Worm (Caenorhabditis elegans): ENCODE results near the gene dhhc-6.

Gene dhhc-6

ce11 chrIV:12080807-12081206, 43.9 kb upstream of the dhhc-6 start:
- TF ChIP-seq nhr-76 (tag; optimal IDR thresholded peaks at IDR 0.05) (no peak), aly-2 (tag; optimal IDR thresholded peaks at IDR 0.05) (no peak), jun-1 (tag; optimal IDR thresholded peaks at IDR 0.05) (no peak), unc-62 (GFP tag; optimal IDR thresholded peaks at IDR 0.05) (no peak), ztf-4 (tag; optimal IDR thresholded peaks at IDR 0.05) (no peak), mml-1 (tag; optimal IDR thresholded peaks at IDR 0.05) (no peak), fkh-2 (tag; optimal IDR thresholded peaks at IDR 0.05) (no peak), lin-39 (tag; optimal IDR thresholded peaks at IDR 0.05) (no peak), nhr-25 (tag; optimal IDR thresholded peaks at IDR 0.05) (no peak), ceh-28 (tag; optimal IDR thresholded peaks at IDR 0.05) (no peak)

- TF ChIP-seq ceh-82 (tag; optimal IDR thresholded peaks at IDR 0.05) (no peak), daf-12 (tag; optimal IDR thresholded peaks at IDR 0.05) (no peak), pqm-1 (tag; optimal IDR thresholded peaks at IDR 0.05) (no peak), ceh-16 (tag; optimal IDR thresholded peaks at IDR 0.05) (no peak), mml-1 (tag; optimal IDR thresholded peaks at IDR 0.05) (no peak), skn-1 (tag; optimal IDR thresholded peaks at IDR 0.05) (no peak), unc-39 (tag; optimal IDR thresholded peaks at IDR 0.05) (no peak), zag-1 (tag; optimal IDR thresholded peaks at IDR 0.05) (no peak), elt-1 (tag; optimal IDR thresholded peaks at IDR 0.05) (no peak), ZK546.5 (tag; optimal IDR thresholded peaks at IDR 0.05) (no peak), elt-3 (tag; optimal IDR thresholded peaks at IDR 0.05) (no peak), egl-27 (tag; optimal IDR thresholded peaks at IDR 0.05) (no peak)
These were observed 40.6 kb upstream of the dhhc-6 start, which contains the start of gene repo-1 for ce11 chrIV:12084178-12084577. TSS of gene repo-1 (plus strand) at chrIV:12084478.

- TF ChIP-seq fkh-10 (GFP tag; optimal IDR thresholded peaks at IDR 0.05) (no peak), ama-1 (optimal IDR thresholded peaks at IDR 0.05) (peak; percentile 25), unc-62 (GFP tag; optimal IDR thresholded peaks at IDR 0.05) (no peak), elt-1 (tag; optimal IDR thresholded peaks at IDR 0.05) (no peak), aly-2 (tag; optimal IDR thresholded peaks at IDR 0.05) (no peak)
These were observed 40.2 kb upstream of the dhhc-6 start for ce11 chrIV:12084587-12084986.

DNA sequence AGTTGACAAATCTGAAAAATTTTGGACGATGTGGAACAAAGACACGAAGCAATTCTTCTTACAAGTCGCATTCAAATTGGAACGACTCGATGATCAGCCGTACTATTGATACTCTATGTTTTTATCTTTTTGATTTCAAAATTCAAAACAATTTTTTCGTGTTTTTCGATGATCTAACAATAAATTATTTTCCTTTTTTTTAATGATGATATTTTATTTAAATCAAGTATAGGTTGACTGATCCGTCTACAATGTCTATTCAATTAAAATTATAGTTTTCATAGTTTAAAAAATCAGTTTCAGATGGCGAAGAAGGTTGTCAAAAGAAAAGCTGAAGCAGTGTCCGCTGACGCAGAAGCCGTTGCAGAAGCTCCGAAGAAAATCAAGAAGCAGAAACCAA, 39.6 kb upstream of the dhhc-6 start, which contains the start of gene rbm-34:
Gene rbm-34, plus strand, starts transcription at position 301 of the 400 bp plus-strand sequence.
- TF ChIP-seq elt-1 (tag; optimal IDR thresholded peaks at IDR 0.05) (no peak), lsy-12 (tag; optimal IDR thresholded peaks at IDR 0.05) (no peak), nhr-77 (tag; optimal IDR thresholded peaks at IDR 0.05) (no peak), jun-1 (tag; optimal IDR thresholded peaks at IDR 0.05) (no peak), fkh-2 (tag; optimal IDR thresholded peaks at IDR 0.05) (no peak), ztf-11 (tag; optimal IDR thresholded peaks at IDR 0.05) (no peak), nhr-25 (tag; optimal IDR thresholded peaks at IDR 0.05) (no peak), lin-15B (tag; optimal IDR thresholded peaks at IDR 0.05) (no peak), ama-1 (optimal IDR thresholded peaks at IDR 0.05) (no peak), nhr-28 (tag; optimal IDR thresholded peaks at IDR 0.05) (no peak), fkh-10 (GFP tag; optimal IDR thresholded peaks at IDR 0.05) (no peak), elt-2 (tag; optimal IDR thresholded peaks at IDR 0.05) (no peak), nhr-11 (tag; optimal IDR thresholded peaks at IDR 0.05) (no peak), nfya-1 (tag; optimal IDR thresholded peaks at IDR 0.05; ENCODE audit: insufficient read depth) (no peak), aly-2 (tag; optimal IDR thresholded peaks at IDR 0.05) (no peak), zag-1 (tag; optimal IDR thresholded peaks at IDR 0.05) (no peak)

DNA sequence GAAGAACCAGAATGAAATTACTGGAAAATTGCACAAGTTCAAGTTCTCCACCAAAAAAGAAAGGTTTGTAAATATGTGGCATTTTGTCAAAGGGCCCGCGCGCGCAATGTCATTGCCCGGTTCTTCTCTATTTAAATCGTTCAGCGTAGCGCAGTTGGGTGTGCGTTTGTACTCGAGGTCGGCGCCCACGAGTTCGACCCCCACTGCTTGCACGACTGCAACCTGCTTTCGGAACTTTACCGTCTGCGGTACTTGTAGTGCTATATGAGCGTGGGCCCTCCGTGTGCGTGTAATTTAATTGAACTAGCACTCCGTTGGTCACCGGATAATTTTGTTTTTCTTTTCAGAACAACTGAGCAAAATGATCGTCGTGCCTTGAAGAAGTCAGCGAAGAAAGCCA, 38.3 kb upstream of the dhhc-6 start:
- TF ChIP-seq hmg-11 (tag; optimal IDR thresholded peaks at IDR 0.05) (peak; percentile 85), pqm-1 (tag; optimal IDR thresholded peaks at IDR 0.05) (peak; percentile 16), nhr-23 (tag; optimal IDR thresholded peaks at IDR 0.05) (peak; percentile 63), elt-3 (tag; optimal IDR thresholded peaks at IDR 0.05) (peak in 1 of 3 experiments; percentile 59), R02D3.7 (tag; optimal IDR thresholded peaks at IDR 0.05) (peak; percentile 52), nhr-43 (tag; optimal IDR thresholded peaks at IDR 0.05; ENCODE audit: poor library complexity, severe bottlenecking) (peak; percentile 83), sea-2 (GFP tag; optimal IDR thresholded peaks at IDR 0.05) (no peak), pha-4 (tag; optimal IDR thresholded peaks at IDR 0.05) (peak; percentile 82), ZK546.5 (tag; optimal IDR thresholded peaks at IDR 0.05) (no peak), ztf-4 (tag; optimal IDR thresholded peaks at IDR 0.05) (peak; percentile 19), ama-1 (optimal IDR thresholded peaks at IDR 0.05) (peak; percentile 71), ceh-9 (tag; optimal IDR thresholded peaks at IDR 0.05) (no peak), snpc-4 (tag; optimal IDR thresholded peaks at IDR 0.05) (peak; percentile 46), nhr-76 (tag; optimal IDR thresholded peaks at IDR 0.05) (peak; percentile 48), nhr-77 (tag; optimal IDR thresholded peaks at IDR 0.05) (peak; percentile 32), lin-15B (tag; optimal IDR thresholded peaks at IDR 0.05) (peak; percentile 19), skn-1 (tag; optimal IDR thresholded peaks at IDR 0.05) (peak; percentile 15), tbx-2 (tag; optimal IDR thresholded peaks at IDR 0.05) (peak; percentile 63), nhr-25 (tag; optimal IDR thresholded peaks at IDR 0.05) (peak; percentile 79), elt-2 (tag; optimal IDR thresholded peaks at IDR 0.05) (peak; percentile 60), lsy-12 (tag; optimal IDR thresholded peaks at IDR 0.05) (peak; percentile 84), jun-1 (tag; optimal IDR thresholded peaks at IDR 0.05) (no peak), ceh-82 (tag; optimal IDR thresholded peaks at IDR 0.05) (no peak), nfya-1 (tag; optimal IDR thresholded peaks at IDR 0.05; ENCODE audit: insufficient read depth) (peak; percentile 68), lin-39 (tag; optimal IDR thresholded peaks at IDR 0.05) (peak; percentile 86)

Data from whole organism, L3 larva.